Fruit fly (Drosophila melanogaster): ENCODE measurements around the gene Cbp80.

DNA sequence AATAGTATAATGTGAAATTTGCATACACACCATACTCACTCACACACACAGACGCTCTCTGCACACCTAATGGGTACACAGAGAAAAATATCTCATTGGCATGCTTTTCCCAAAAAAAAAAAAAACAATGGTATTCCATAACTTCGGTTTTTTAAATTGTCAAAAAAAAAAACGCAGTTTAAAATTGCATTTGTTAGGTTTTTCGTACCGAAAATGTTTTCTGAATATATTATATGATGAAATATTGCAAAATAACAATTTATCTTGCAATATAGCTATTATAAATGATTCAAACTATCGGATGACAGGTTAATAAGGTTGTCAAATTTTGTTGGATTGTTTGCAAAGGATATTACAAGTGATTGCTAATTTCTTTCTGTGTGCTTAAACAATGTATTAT, 50.0 kb downstream of the Cbp80 start:
- TF ChIP-seq CG7372 (GFP tag; IDR thresholded peaks at IDR 0.05): no peak
- TF ChIP-seq exex (tag; optimal IDR thresholded peaks at IDR 0.05): no peak
- TF ChIP-seq CG34376 (GFP tag; optimal IDR thresholded peaks at IDR 0.05): no peak
- TF ChIP-seq cato (GFP tag; optimal IDR thresholded peaks at IDR 0.05; ENCODE audit: borderline replicate concordance): no peak
- TF ChIP-seq dm (GFP tag; optimal IDR thresholded peaks at IDR 0.05): no peak
- no peak for TF ChIP-seq Dll (GFP tag; IDR thresholded peaks at IDR 0.05; ENCODE audit: partially characterized antibody)
- no peak for TF ChIP-seq CG3281 (GFP tag; optimal IDR thresholded peaks at IDR 0.05)
- no peak for TF ChIP-seq CG6791 (GFP tag; IDR thresholded peaks at IDR 0.05; ENCODE audit: partially characterized antibody)
- TF ChIP-seq Side (GFP tag; optimal IDR thresholded peaks at IDR 0.05): no peak
- no peak for TF ChIP-seq CG32767 (GFP tag; IDR thresholded peaks at IDR 0.05)
- no peak for TF ChIP-seq E2f2 (GFP tag; IDR thresholded peaks at IDR 0.05)
- TF ChIP-seq tio (GFP tag; optimal IDR thresholded peaks at IDR 0.05): peak; percentile 61
